In genomic region chrV:18628907-18629306, ce11 we compare ENCODE assay signal across 4 worm cellular contexts.
TF ChIP-seq lines count a peak whose summit lies in the region.

No protein-coding gene starts in this region.

TF ChIP-seq in whole organism, L3 larva, 47 proteins besides CTCF, POLR2A, EP300 and RAD21:
- TF ChIP-seq ceh-28 (tag; optimal IDR thresholded peaks at IDR 0.05; lab: Kevin White, UChicago) (peak; percentile 93), R02D3.7 (tag; optimal IDR thresholded peaks at IDR 0.05; lab: Kevin White, UChicago) (no peak), mml-1 (tag; optimal IDR thresholded peaks at IDR 0.05; lab: Kevin White, UChicago) (no peak), nhr-237 (tag; optimal IDR thresholded peaks at IDR 0.05; lab: Kevin White, UChicago) (no peak), nhr-11 (tag; optimal IDR thresholded peaks at IDR 0.05; lab: Kevin White, UChicago) (no peak), nfya-1 (tag; optimal IDR thresholded peaks at IDR 0.05; lab: Kevin White, UChicago; ENCODE audit: insufficient read depth) (no peak), lin-39 (tag; optimal IDR thresholded peaks at IDR 0.05; lab: Kevin White, UChicago) (no peak), eor-1 (tag; optimal IDR thresholded peaks at IDR 0.05; lab: Kevin White, UChicago) (no peak), skn-1 (tag; optimal IDR thresholded peaks at IDR 0.05; lab: Kevin White, UChicago) (no peak)

TF ChIP-seq in whole organism, L4 larva, 104 proteins besides CTCF, POLR2A, EP300 and RAD21:
- TF ChIP-seq F26F4.8 (GFP tag; conservative IDR thresholded peaks at IDR 0.05; lab: Robert Waterston, UW) (no peak), ceh-28 (tag; optimal IDR thresholded peaks at IDR 0.05; lab: Kevin White, UChicago) (peak; percentile 89), zip-11 (GFP tag; IDR thresholded peaks at IDR 0.05; lab: Robert Waterston, UW) (no peak)

TF ChIP-seq in whole organism, late embryonic, 69 proteins besides CTCF, POLR2A, EP300 and RAD21:
- TF ChIP-seq ceh-48 (tag; optimal IDR thresholded peaks at IDR 0.05; lab: Kevin White, UChicago) = peak; percentile 25
- TF ChIP-seq sdc-2 (tag; optimal IDR thresholded peaks at IDR 0.05; lab: Kevin White, UChicago) = no peak
- no peak for TF ChIP-seq ceh-22 (tag; optimal IDR thresholded peaks at IDR 0.05; lab: Kevin White, UChicago)
- no peak for TF ChIP-seq ceh-14 (tag; optimal IDR thresholded peaks at IDR 0.05; lab: Kevin White, UChicago)
- no peak for TF ChIP-seq nhr-11 (tag; optimal IDR thresholded peaks at IDR 0.05; lab: Kevin White, UChicago)

TF ChIP-seq in whole organism, midembryonic, 9 proteins besides CTCF, POLR2A, EP300 and RAD21:
- TF ChIP-seq T22C8.4 (GFP tag; IDR thresholded peaks at IDR 0.05; lab: Robert Waterston, UW) = peak; percentile 76
- TF ChIP-seq tab-1 (GFP tag; IDR thresholded peaks at IDR 0.05; lab: Robert Waterston, UW) = no peak
